Fruit fly (Drosophila melanogaster) whole organism, larva: ENCODE results near the gene CG4572.
A peak's percentile ranks its signal among the peaks of the same experiment; 100 is the strongest.

ENCODE experiments used
- noc ChIP-seq: fragments of 200-800 bp; sonication (Bioruptor generic); optimal IDR thresholded peaks from 3 replicates; lab custom pipeline; 2019; ENCODE audit warnings: missing biosample characterization, mild to moderate bottlenecking, missing genetic modification characterization, moderate library complexity

The CG4572 gene

DNA sequence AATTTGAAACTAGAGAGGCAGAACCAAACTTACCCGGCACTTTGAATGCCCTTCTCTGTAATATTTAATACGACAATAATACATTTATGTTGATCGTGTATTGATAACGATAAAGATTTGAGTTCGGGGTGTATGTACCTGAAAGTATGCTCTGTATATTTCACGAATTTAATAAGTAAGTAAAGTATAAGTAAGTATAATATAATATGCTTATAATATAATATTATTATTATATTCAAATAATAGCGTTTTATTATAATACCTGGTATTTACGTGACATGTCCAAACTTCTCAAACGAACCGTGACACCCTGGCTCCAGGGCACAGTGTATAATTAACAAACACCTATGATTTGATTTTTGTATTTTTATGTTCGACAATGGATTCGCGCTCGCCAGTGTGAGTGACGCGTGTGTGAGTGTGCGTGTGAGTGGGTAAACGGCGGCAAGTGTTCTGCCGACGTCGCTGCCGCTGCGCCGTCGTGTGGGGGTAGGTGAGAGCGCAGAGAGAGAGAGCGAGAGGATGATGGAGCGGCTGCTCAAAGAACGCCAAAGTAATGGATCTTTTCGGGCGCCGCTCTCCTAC is 25.5 kb upstream of the CG4572 start:
- peak; percentile 92 for TF ChIP-seq noc (tag; lab: Kevin White, UChicago)

DNA sequence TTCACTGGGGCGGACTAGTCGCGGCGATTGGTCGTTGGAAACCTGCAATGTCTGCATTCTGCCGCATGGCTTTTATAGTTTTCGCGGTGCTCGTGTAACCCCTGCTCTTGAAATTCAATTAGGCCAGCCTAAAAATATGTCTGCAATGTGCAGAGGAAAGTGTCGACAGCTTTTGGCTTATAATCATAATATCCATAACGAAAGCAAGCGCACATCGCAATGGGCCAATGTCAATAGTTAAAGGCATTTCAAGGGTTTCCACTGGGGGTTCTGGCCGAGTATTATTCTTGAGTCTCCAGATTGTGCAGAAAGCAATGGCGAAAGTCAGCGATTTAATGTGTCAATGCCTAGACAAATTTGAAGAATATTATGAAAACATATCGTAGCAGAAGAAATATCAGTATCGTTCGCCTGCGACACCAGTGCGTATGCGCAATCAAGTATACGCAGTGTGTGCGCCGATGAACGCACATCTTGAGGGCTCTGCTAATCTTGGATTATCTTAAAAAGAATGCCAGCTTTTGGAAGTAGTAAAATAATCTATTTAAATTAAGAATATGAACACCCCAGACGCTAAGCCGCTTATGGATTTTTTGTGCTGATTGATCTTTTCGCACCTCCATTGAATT is 24.1 kb upstream of the CG4572 start, which contains the start of gene ninaE:
Gene ninaE, minus strand, starts transcription at position 51 of the 629 bp plus-strand sequence.
- TF ChIP-seq noc (tag; lab: Kevin White, UChicago): no peak

DNA sequence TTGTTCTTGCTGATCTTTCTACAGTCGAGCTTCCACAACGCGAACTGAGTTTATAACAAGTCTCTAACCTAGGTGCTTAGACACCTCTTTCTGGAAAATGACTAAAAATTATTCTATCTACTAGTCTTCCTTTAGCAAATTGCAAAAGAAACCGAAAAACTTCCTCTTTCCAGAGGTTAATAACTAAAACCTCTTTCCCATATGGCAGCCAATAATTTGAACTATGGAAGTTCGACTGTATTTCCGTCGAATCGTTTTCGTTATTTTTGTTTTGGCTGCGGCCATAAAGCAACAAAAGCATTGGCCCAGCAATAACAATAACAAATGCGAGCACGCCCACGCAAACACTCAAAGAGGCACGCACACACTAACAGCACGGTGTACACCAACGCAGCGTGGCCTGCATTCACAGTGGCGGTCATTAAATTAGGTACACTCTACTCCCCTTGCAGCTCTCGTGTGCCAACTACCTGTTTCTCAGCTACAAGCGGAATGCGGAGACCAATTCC is 16.3 kb upstream of the CG4572 start:
- TF ChIP-seq noc (tag; lab: Kevin White, UChicago): peak; percentile 88

DNA sequence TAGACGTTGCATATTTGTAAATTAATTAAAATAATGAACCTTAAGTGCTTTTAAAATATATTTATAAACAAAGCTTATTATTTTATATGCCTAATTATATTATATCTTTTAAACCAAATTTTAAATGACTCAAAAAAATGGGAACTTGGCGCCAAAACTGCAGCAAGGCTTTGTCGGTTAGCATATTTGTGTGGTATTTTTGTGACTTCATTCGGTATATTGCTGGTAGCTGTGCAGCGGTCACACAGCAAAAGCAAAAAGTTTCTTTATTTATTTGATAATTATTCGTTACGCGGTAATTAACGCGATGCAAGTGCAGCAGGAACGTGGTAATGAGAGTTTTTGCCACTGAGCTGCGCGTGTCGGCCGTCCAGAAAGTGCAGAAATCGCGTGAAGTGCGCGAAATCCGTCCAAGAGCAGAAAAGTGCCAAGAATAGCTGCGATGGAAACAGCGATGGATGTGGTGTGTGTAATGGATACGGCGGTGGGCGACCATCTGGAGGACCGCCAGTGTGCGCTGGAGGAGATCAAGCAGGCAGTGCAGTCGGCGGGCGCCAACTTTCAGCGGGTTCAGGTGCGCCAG is 15.4 kb upstream of the CG4572 start, which contains the start of gene Ask1:
Gene Ask1, plus strand, starts transcription at position 250 of the 583 bp plus-strand sequence.
- no peak for TF ChIP-seq noc (tag; lab: Kevin White, UChicago)

DNA sequence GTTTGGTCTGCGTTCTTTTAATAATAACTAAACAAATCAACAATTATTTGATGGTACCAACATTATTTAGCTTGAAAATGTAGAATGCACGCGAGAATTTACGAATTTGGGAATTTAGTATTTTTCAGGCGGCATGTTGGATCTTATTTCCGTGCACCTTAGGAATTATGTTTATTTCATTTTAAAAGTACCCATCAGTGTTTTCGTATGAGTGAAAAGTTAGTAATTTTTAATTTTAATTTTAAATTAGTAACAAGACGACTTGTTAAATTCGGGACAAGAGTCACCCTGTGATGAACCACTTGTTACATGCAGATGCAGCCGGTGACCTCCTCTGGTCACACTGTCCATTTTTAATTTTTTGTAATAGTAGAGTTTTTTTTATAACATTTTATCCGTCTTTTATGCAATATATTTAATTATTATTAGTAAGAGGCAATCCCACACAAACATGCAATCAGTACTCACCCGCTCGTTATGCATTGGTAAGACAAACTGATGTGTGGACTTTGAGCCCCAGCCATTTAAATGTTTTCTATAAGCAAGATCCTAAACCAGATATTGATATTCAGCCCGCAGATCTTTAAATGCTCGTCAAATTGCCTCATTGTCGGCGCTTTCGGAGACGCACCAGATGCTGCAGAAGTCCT is 13.4 kb upstream of the CG4572 start, which contains the start of the genes CG17186 and Arc42:
Gene CG17186, minus strand, starts transcription at position 88 of the 650 bp plus-strand sequence.
Gene Arc42, plus strand, starts transcription at position 311 of the 650 bp plus-strand sequence.
- no peak for TF ChIP-seq noc (tag; lab: Kevin White, UChicago)

DNA sequence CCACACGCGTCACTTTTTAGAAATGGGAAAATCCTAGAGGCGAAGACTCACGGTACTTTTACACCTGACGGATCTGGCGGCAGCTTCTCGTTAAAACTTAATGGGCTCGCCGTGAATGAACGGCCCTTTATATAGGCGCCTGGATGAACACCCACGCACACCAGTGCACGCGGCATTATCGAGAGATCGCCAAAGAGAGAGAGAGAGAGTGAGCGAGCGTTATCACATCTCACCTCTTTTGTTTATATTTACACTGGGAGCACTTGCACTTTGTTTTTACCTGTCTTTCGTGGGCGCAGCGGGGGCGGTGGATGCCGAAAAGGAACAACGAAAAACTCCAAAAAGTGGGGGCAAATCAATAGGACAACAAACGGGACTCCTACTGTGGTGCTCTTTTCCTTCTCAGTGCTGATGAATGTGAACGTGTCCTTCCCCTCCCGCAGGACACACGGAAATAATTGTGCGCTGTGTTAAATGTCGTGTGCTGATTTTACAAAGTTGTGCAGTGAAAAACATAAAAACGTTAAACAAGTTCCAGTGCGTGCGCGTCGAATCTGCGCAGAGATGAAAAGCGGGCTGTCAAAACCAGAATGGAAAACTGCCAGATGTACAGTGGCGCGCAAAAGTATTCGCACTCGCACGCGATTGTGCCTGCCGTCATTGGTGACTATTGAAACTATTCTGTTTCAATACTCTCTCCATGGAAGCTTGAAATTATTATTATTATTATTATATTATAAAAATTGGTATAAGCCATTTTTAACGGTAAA is 11.1 kb upstream of the CG4572 start, which contains the start of gene Mrp5:
Gene Mrp5, minus strand, starts transcription at position 561 of the 770 bp plus-strand sequence.
- TF ChIP-seq noc (tag; lab: Kevin White, UChicago): no peak

DNA sequence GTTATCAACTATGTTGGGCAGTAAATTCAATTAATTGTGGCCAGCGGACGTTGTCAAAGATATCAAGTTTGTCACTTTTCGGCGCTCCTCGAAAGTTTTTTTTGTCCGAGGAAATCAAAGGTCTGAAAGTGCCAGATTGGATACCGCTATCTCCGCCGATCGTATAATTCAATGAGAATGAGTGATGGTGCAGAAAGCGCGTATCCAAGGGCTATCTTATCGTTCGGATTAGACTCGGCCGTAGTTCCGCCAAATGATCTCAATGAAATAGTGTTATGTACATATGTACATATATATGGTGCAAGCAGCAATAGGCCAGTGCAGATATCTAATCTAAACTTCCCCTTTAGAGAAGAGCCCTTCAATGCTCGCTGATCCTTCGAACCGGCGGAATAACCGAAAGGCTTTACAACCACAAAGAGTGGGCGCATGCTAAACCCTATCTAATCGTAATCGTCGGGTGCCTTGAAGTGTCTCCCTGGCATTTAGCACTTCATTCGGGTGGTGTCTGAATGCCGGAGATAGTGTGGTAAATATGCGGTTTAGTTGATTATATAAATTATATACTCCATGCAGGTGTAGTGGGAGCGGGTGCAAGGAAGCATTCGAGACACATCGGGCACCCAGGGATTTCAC is 9.0 kb upstream of the CG4572 start:
- TF ChIP-seq noc (tag; lab: Kevin White, UChicago): peak; percentile 4

DNA sequence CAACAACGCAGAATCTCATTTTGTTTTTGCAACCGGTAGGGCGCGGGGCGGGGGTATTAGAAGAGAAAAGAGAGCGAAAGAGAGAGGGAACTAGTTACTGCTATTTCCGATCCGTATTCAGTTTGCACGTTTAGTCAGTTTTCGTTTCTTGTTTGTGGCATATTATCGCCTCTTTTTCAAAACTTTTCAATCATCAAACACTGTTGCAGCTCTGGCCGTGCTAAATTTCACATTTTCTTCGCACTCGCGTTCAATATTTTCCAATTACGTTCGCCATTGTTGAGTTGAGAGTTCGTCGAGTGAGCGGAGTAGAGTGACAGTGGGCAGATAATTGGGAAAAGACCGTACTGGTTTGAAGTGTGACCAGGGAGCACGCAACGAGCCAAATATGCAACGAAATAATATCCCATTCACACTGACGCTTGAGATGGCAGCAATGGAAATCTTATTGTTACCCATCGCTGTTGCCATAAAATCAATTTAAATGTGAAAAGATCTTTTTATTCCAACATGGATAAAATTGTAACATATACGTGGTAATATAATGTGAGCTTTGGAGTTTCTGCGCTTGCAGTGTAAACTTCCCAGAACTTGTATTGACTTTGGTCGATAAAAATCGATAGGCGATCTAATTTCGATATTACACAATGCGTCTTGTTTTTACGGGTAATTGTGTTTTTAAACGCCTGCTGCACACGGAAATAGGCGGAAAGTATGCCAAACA is 3.0 kb downstream of the CG4572 start, which contains the start of the genes Ire1 and Mrm2:
Gene Ire1, minus strand, starts transcription at position 296 of the 724 bp plus-strand sequence.
Gene Mrm2, plus strand, starts transcription at position 615 of the 724 bp plus-strand sequence.
- TF ChIP-seq noc (tag; lab: Kevin White, UChicago): peak; percentile 45

DNA sequence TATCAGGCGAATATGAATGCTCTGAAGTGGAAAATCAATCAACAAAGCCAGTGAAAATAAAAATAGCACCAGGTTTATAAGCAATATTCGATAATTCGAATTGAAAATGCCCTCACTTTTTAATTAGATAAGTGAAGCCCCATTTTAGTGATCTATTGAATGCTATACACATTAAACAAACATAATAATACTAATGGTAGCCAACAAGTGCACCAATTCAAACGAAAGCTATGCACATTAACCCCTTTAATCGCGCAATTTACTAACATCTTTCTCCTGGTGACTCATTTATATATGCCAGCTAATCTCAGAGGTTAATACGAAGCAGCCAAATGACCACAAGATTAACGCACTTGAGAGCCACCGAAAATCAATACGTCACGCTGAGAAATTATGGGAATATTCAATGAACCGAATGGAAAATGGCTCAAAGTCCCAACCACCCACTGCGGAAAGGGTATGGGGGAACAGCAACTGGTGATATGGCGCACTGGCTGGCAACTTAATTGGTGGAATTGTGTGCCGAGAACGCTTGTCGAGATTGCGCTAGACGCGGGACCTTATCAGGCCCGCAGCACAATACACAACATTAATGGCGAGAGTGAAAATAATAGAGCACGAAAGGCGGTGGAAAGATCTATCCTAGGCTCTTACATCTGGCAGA is 4.7 kb downstream of the CG4572 start:
- peak; percentile 74 for TF ChIP-seq noc (tag; lab: Kevin White, UChicago)

DNA sequence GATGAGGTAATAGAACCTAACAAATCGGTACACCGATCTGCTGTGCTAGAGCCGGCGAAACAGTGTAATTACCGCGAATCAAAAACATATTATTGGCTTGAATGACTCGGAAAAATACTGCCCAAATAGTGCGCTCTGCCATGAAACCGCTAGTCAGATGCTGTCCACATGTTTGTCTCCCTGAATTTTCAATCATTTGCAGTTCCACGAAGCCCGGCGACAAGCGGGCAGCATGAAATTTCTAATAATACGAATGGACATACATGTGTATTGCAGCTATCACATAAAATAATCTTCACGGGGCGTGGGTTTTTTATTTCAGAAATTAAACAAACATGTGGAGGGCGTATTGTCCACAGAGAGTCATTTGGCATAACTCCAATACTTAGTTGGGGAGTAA is 5.2 kb downstream of the CG4572 start:
- no peak for TF ChIP-seq noc (tag; lab: Kevin White, UChicago)

DNA sequence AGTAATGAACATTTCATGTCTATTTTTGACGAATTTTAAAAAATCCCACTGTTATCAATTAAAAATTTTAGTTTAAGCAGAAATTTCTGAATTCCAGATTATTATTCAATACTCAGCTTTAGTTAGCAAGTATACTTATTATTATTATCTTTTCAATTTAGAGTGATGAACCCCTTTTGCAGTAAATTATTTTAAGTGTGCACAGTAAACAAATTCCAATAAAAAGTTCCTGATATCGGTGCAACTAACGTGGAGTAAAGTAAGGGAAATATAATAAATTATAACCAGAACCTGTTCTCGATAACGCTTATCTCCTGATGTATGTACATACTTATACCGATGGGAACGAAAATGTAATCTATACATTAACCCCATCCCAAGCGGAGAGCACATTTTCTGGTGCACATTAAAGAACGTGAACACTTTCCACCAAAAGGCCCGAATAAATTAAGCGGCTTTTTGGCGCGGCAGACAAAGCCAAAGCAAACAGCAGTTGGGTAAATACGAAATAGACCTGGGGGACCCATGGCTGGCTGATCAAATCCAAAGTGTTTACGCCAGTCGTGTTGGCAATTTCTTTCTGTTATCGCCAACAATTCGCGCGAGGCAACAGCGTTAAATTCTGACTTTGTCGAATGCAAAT is 6.1 kb downstream of the CG4572 start:
- peak; percentile 80 for TF ChIP-seq noc (tag; lab: Kevin White, UChicago)

DNA sequence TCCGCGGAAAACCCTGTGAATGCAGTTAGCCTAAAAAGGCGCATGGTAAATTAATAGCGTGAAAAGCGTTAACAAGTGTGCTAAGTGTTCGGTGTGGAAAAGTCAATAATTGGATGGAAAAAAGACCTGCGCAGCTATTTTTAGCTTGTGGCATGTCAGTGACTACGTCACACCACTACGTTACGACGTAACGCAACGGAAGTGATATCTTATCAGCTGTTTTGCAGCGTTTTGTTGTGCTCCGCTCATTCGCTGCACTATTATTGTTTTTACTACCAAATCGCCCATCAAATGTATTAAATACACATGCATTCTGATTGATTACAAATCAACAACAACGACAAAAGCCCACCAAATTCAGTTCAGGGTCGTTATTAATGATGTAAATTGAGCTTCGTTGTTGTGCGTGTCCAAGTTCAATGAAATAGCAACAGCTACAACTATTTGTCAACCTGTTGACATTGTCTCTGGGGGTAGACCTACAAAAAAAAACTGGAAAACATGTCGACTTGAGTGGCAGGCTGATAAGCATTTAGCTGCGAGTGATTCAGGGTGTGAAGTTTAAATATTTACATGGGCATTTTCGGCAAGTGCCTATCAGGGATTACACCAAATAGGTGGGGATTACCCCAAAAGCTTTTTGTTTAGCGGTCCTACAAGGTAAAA is 16.5 kb downstream of the CG4572 start:
- TF ChIP-seq noc (tag; lab: Kevin White, UChicago): no peak
